Fruit fly (Drosophila melanogaster) whole organism, embryonic: Measurements from ENCODE around the gene Nubp1.

Experiments used
- Adf1 ChIP-seq: fragments of 200-800 bp; sonication (Bioruptor generic); IDR thresholded peaks from 2 replicates; pipeline ENCODE4 v1.3.6; 2022; ENCODE audit warnings: missing biosample characterization, missing genetic modification characterization
- CG10462 ChIP-seq: fragments of 200-800 bp; sonication (Bioruptor generic); optimal IDR thresholded peaks from 2 replicates; lab custom pipeline; 2016; ENCODE audit warnings: missing biosample characterization, missing genetic modification characterization
- CG10654 ChIP-seq: fragments of 200-800 bp; sonication (Bioruptor generic); optimal IDR thresholded peaks from 2 replicates; lab custom pipeline; 2016; ENCODE audit warnings: missing biosample characterization, missing genetic modification characterization
- CG10979 ChIP-seq: fragments of 200-800 bp; sonication (Bioruptor generic); optimal IDR thresholded peaks from 2 replicates; lab custom pipeline; 2018; ENCODE audit warnings: missing biosample characterization, mild to moderate bottlenecking, missing genetic modification characterization, moderate library complexity
- CG11093 ChIP-seq: fragments of 200-800 bp; sonication (Bioruptor generic); IDR thresholded peaks from 3 replicates; pipeline ENCODE4 v1.3.6; 2022; ENCODE audit warnings: missing biosample characterization, missing genetic modification characterization
- CG11695 ChIP-seq: fragments of 200-800 bp; sonication (Bioruptor generic); IDR thresholded peaks from 3 replicates; pipeline ENCODE4 v1.3.6; 2022; ENCODE audit warnings: missing biosample characterization, missing genetic modification characterization
- CG12391 ChIP-seq: fragments of 200-800 bp; sonication (Bioruptor generic); optimal IDR thresholded peaks from 3 replicates; lab custom pipeline; 2018; ENCODE audit warnings: missing biosample characterization, mild to moderate bottlenecking, missing genetic modification characterization, moderate library complexity
- CG12942 ChIP-seq: fragments of 200-800 bp; sonication (Bioruptor generic); optimal IDR thresholded peaks from 3 replicates; lab custom pipeline; 2016; ENCODE audit warnings: missing biosample characterization, missing genetic modification characterization
- CG14050 ChIP-seq: fragments of 200-800 bp; sonication (Bioruptor generic); IDR thresholded peaks from 3 replicates; pipeline ENCODE4 v1.3.6; 2022; ENCODE audit warnings: missing biosample characterization, missing genetic modification characterization
- CG30403 ChIP-seq: fragments of 200-800 bp; sonication (Bioruptor generic); optimal IDR thresholded peaks from 3 replicates; lab custom pipeline; 2016; ENCODE audit warnings: missing biosample characterization, missing genetic modification characterization
- CG4820 ChIP-seq: fragments of 200-800 bp; sonication (Bioruptor generic); optimal IDR thresholded peaks from 3 replicates; lab custom pipeline; 2016; ENCODE audit warnings: missing biosample characterization, missing genetic modification characterization
- CG8388 ChIP-seq: fragments of 200-800 bp; sonication (Bioruptor generic); optimal IDR thresholded peaks from 2 replicates; lab custom pipeline; 2019; ENCODE audit warnings: missing biosample characterization, mild to moderate bottlenecking, missing genetic modification characterization, moderate library complexity
- CG9876 ChIP-seq: fragments of 200-800 bp; sonication (Bioruptor generic); optimal IDR thresholded peaks from 2 replicates; lab custom pipeline; 2016; ENCODE audit warnings: missing biosample characterization, missing genetic modification characterization
- CG9932 ChIP-seq: fragments of 200-800 bp; sonication (Bioruptor generic); IDR thresholded peaks from 2 replicates; pipeline ENCODE4 v1.3.6; 2022; ENCODE audit warnings: missing biosample characterization, missing genetic modification characterization
- Deaf1 ChIP-seq: fragments of 200-800 bp; optimal IDR thresholded peaks from 3 replicates; lab custom pipeline; 2019; ENCODE audit warnings: missing biosample characterization, mild to moderate bottlenecking, missing genetic modification characterization, moderate library complexity
- Ets65A ChIP-seq: fragments of 200-800 bp; sonication (Bioruptor generic); peaks from one replicate; lab custom pipeline; 2016; ENCODE audit warnings: missing biosample characterization, missing genetic modification characterization
- Gug ChIP-seq: fragments of 200-800 bp; sonication (Bioruptor generic); IDR thresholded peaks from 4 replicates; pipeline ENCODE4 v1.3.6; 2022; ENCODE audit warnings: missing biosample characterization, missing genetic modification characterization
- H15 ChIP-seq: fragments of 200-800 bp; sonication (Bioruptor generic); IDR thresholded peaks from 3 replicates; pipeline ENCODE4 v1.3.6; 2022; ENCODE audit warnings: missing biosample characterization, missing genetic modification characterization
- HmgZ ChIP-seq: fragments of 200-800 bp; sonication (Bioruptor generic); optimal IDR thresholded peaks from 2 replicates; lab custom pipeline; 2018; ENCODE audit warnings: missing biosample characterization, mild to moderate bottlenecking, missing genetic modification characterization
- Hmr ChIP-seq: fragments of 200-800 bp; sonication (Bioruptor generic); optimal IDR thresholded peaks from 3 replicates; lab custom pipeline; 2017; ENCODE audit warnings: mild to moderate bottlenecking, missing biosample characterization, missing genetic modification reagents, missing genetic modification characterization
- Hr3 ChIP-seq: fragments of 200-800 bp; sonication (Bioruptor generic); optimal IDR thresholded peaks from 3 replicates; lab custom pipeline; 2016; ENCODE audit warnings: missing biosample characterization, missing genetic modification characterization
- Hr51 ChIP-seq, 2 experiments: fragments of 200-800 bp; sonication (Bioruptor generic); optimal IDR thresholded peaks; 2 replicates in 1 of 2; 3 replicates in 1 of 2; lab custom pipeline; 2016 to 2018; ENCODE audit warnings: missing biosample characterization in 2 of 2, missing genetic modification characterization in 2 of 2, mild to moderate bottlenecking in 1 of 2, moderate library complexity in 1 of 2
- Hr78 ChIP-seq, 2 experiments: fragments of 200-800 bp in 1 of 2; fragments of >200 bp in 1 of 2; sonication (Bioruptor generic) in 1 of 2; optimal IDR thresholded peaks; 2 replicates each; lab custom pipeline; 2017 to 2019; ENCODE audit warnings: missing biosample characterization in 2 of 2, missing genetic modification characterization in 2 of 2, mild to moderate bottlenecking in 1 of 2, moderate library complexity in 1 of 2
- Hsf ChIP-seq: fragments of 200-800 bp; sonication (Bioruptor generic); optimal IDR thresholded peaks from 3 replicates; lab custom pipeline; 2016; ENCODE audit warnings: missing biosample characterization, missing genetic modification characterization
- Mad ChIP-seq: fragments of 200-800 bp; sonication (Bioruptor generic); optimal IDR thresholded peaks from 2 replicates; lab custom pipeline; 2016; ENCODE audit warnings: missing biosample characterization, missing genetic modification characterization
- Med ChIP-seq: fragments of 200-800 bp; sonication (Bioruptor generic); peaks from one replicate; lab custom pipeline; 2016; ENCODE audit warnings: missing biosample characterization, missing genetic modification characterization, mild to moderate bottlenecking, inconsistent platforms, moderate library complexity
- NK7.1 ChIP-seq: fragments of 200-800 bp; sonication (Bioruptor generic); optimal IDR thresholded peaks from 3 replicates; lab custom pipeline; 2016; ENCODE audit warnings: missing biosample characterization, missing genetic modification characterization
- Nf-YB ChIP-seq: fragments of 200-800 bp; sonication (Bioruptor generic); optimal IDR thresholded peaks from 3 replicates; lab custom pipeline; 2019; ENCODE audit warnings: missing biosample characterization, mild to moderate bottlenecking, missing genetic modification characterization, moderate library complexity
- NfI ChIP-seq: fragments of 200-800 bp; sonication (Bioruptor generic); optimal IDR thresholded peaks from 3 replicates; lab custom pipeline; 2018; ENCODE audit warnings: missing biosample characterization, mild to moderate bottlenecking, missing genetic modification characterization, moderate library complexity
- Oli ChIP-seq: fragments of 200-800 bp; sonication (Bioruptor generic); optimal IDR thresholded peaks from 2 replicates; lab custom pipeline; 2018; ENCODE audit warnings: missing biosample characterization, mild to moderate bottlenecking, missing genetic modification characterization, moderate library complexity
- Ravus ChIP-seq: fragments of 200-800 bp; sonication (Bioruptor generic); IDR thresholded peaks from 2 replicates; pipeline ENCODE4 v1.3.6; 2022; ENCODE audit warnings: missing biosample characterization, missing genetic modification characterization
- Ssrp ChIP-seq: fragments of 200-800 bp; sonication (Bioruptor generic); optimal IDR thresholded peaks from 2 replicates; lab custom pipeline; 2018; ENCODE audit warnings: missing biosample characterization, mild to moderate bottlenecking, missing genetic modification characterization, moderate library complexity
- Vsx1 ChIP-seq: fragments of 200-800 bp; sonication (Bioruptor generic); optimal IDR thresholded peaks from 2 replicates; lab custom pipeline; 2017; ENCODE audit warnings: missing biosample characterization, mild to moderate bottlenecking, missing genetic modification characterization, missing genetic modification reagents
- bsh ChIP-seq, 2 experiments: fragments of 200-800 bp; sonication (Bioruptor generic); optimal IDR thresholded peaks; 2 replicates each; lab custom pipeline; 2017 to 2018; ENCODE audit warnings: mild to moderate bottlenecking in 2 of 2, missing biosample characterization in 2 of 2, missing genetic modification characterization in 2 of 2, moderate library complexity in 1 of 2
- caup ChIP-seq: fragments of 200-800 bp; sonication (Bioruptor generic); optimal IDR thresholded peaks from 3 replicates; lab custom pipeline; 2017; ENCODE audit warnings: missing biosample characterization, mild to moderate bottlenecking, missing genetic modification characterization, moderate library complexity; ENCODE audit not compliant: severe bottlenecking
- dmrt99B ChIP-seq: fragments of 200-800 bp; sonication (Bioruptor generic); optimal IDR thresholded peaks from 2 replicates; lab custom pipeline; 2018; ENCODE audit warnings: missing biosample characterization, mild to moderate bottlenecking, missing genetic modification characterization, moderate library complexity
- fd102C ChIP-seq: fragments of 200-800 bp; sonication (Bioruptor generic); optimal IDR thresholded peaks from 2 replicates; lab custom pipeline; 2018; ENCODE audit warnings: missing biosample characterization, mild to moderate bottlenecking, missing genetic modification characterization, moderate library complexity
- gcm ChIP-seq: fragments of 200-800 bp; sonication (Bioruptor generic); optimal IDR thresholded peaks from 2 replicates; lab custom pipeline; 2019; ENCODE audit warnings: missing biosample characterization, mild to moderate bottlenecking, missing genetic modification characterization, moderate library complexity
- gcm2 ChIP-seq: fragments of 200-800 bp; sonication (Bioruptor generic); optimal IDR thresholded peaks from 2 replicates; lab custom pipeline; 2016; ENCODE audit warnings: missing biosample characterization, missing genetic modification characterization
- ken ChIP-seq: fragments of 200-800 bp; sonication (Bioruptor generic); IDR thresholded peaks from 3 replicates; pipeline ENCODE4 v1.3.6; 2022; ENCODE audit warnings: missing biosample characterization, missing genetic modification characterization
- lmd ChIP-seq: fragments of 200-800 bp; sonication (Bioruptor generic); IDR thresholded peaks from 2 replicates; pipeline ENCODE4 v1.3.6; 2022; ENCODE audit warnings: missing biosample characterization, missing genetic modification characterization
- mam ChIP-seq: fragments of 200-800 bp; sonication (Bioruptor generic); optimal IDR thresholded peaks from 3 replicates; lab custom pipeline; 2016; ENCODE audit warnings: missing biosample characterization, missing genetic modification characterization
- odd ChIP-seq: fragments of 200-800 bp; sonication (Bioruptor generic); optimal IDR thresholded peaks from 2 replicates; lab custom pipeline; 2017; ENCODE audit warnings: missing biosample characterization, mild to moderate bottlenecking, missing genetic modification characterization
- psq ChIP-seq: fragments of 200-800 bp; sonication (Bioruptor generic); optimal IDR thresholded peaks from 2 replicates; lab custom pipeline; 2017; ENCODE audit warnings: missing biosample characterization, missing genetic modification characterization
- sens-2 ChIP-seq: fragments of 200-800 bp; sonication (Bioruptor generic); IDR thresholded peaks from 2 replicates; pipeline ENCODE4 v1.3.6; 2022; ENCODE audit warnings: missing biosample characterization, missing genetic modification characterization
- sqz ChIP-seq: fragments of 200-800 bp; sonication (Bioruptor generic); optimal IDR thresholded peaks from 3 replicates; lab custom pipeline; 2018; ENCODE audit warnings: missing biosample characterization, mild to moderate bottlenecking, missing genetic modification characterization
- ttk ChIP-seq: fragments of 200-800 bp; sonication (Bioruptor generic); IDR thresholded peaks from 2 replicates; pipeline ENCODE4 v2.1.2; 2022; ENCODE audit warnings: missing biosample characterization, missing genetic modification characterization
- vvl ChIP-seq: fragments of 200-800 bp; sonication (Bioruptor generic); IDR thresholded peaks from 2 replicates; pipeline ENCODE4 v1.3.6; 2022; ENCODE audit warnings: missing biosample characterization, missing genetic modification characterization
- wor ChIP-seq: fragments of 200-800 bp; sonication (Bioruptor generic); IDR thresholded peaks from 2 replicates; pipeline ENCODE4 v1.3.6; 2022; ENCODE audit warnings: missing biosample characterization, missing genetic modification characterization
- zf30C ChIP-seq: fragments of 200-800 bp; sonication (Bioruptor generic); optimal IDR thresholded peaks from 3 replicates; lab custom pipeline; 2018; ENCODE audit warnings: missing biosample characterization, mild to moderate bottlenecking, missing genetic modification characterization

Gene Nubp1

dm6 chr2L:16709693-16710092 is 22.7 kb upstream of the Nubp1 start (continued):
- TF ChIP-seq sens-2 (GFP tag; lab: Robert Waterston, UW) (peak; percentile 67), mam (GFP tag; lab: Kevin White, UChicago) (peak; percentile 5), Med (peak; percentile 47), dmrt99B (tag; lab: Kevin White, UChicago) (peak; percentile 67), Oli (tag; lab: Kevin White, UChicago) (peak; percentile 79), CG10462 (GFP tag; lab: Kevin White, UChicago) (peak; percentile 4), caup (GFP tag; lab: Kevin White, UChicago) (peak; percentile 57), ttk (GFP tag; lab: Robert Waterston, UW) (peak; percentile 83), CG11093 (GFP tag; lab: Robert Waterston, UW) (no peak), CG11695 (GFP tag; lab: Robert Waterston, UW) (peak; percentile 53; the same call in 2 of the 3 replicates), CG10979 (peak; percentile 50), NfI (GFP tag; lab: Kevin White, UChicago) (peak; percentile 71), CG9932 (GFP tag; lab: Robert Waterston, UW) (peak; percentile 74), Hmr (GFP tag; lab: Kevin White, UChicago) (peak; percentile 64), ken (GFP tag; lab: Robert Waterston, UW) (peak; percentile 69; the same call in 2 of the 3 replicates), Mad (GFP tag; lab: Kevin White, UChicago) (no peak), CG9876 (GFP tag; lab: Kevin White, UChicago) (no peak), Hr78 (GFP tag; optimal IDR thresholded peaks at IDR 0.05; lab: Kevin White, UChicago) (peak in 1 of 2 experiments; percentile 16), Gug (GFP tag; lab: Robert Waterston, UW) (no peak), CG8388 (GFP tag; lab: Kevin White, UChicago) (peak; percentile 69), Ssrp (tag; lab: Kevin White, UChicago) (peak; percentile 72), NK7.1 (no peak), bsh (GFP tag; optimal IDR thresholded peaks at IDR 0.05; lab: Kevin White, UChicago) (peak in 1 of 2 experiments; percentile 88), vvl (GFP tag; lab: Robert Waterston, UW) (peak; percentile 86), HmgZ (tag; lab: Kevin White, UChicago) (peak; percentile 24), CG10654 (GFP tag; lab: Kevin White, UChicago) (no peak), lmd (GFP tag; lab: Robert Waterston, UW) (peak; percentile 81), Hsf (GFP tag; lab: Kevin White, UChicago) (peak; percentile 48), Vsx1 (GFP tag; lab: Kevin White, UChicago) (peak; percentile 46), zf30C (GFP tag; lab: Kevin White, UChicago) (peak; percentile 13), H15 (GFP tag; lab: Robert Waterston, UW) (no peak), CG14050 (GFP tag; lab: Robert Waterston, UW) (peak; percentile 70), sqz (GFP tag; lab: Kevin White, UChicago) (no peak), CG12942 (GFP tag; lab: Kevin White, UChicago) (peak; percentile 44), CG30403 (GFP tag; lab: Kevin White, UChicago) (peak; percentile 79), gcm2 (GFP tag; lab: Kevin White, UChicago) (no peak), Nf-YB (GFP tag; lab: Kevin White, UChicago) (peak; percentile 55), CG4820 (GFP tag; lab: Kevin White, UChicago) (peak; percentile 55), Deaf1 (tag; lab: Kevin White, UChicago) (peak; percentile 59), CG12391 (peak; percentile 85), Hr51 (GFP tag; optimal IDR thresholded peaks at IDR 0.05; lab: Kevin White, UChicago) (peak in 1 of 2 experiments; percentile 85), Adf1 (GFP tag; lab: Robert Waterston, UW) (peak; percentile 42; the same call in 1 of the 2 replicates), Ravus (GFP tag; lab: Robert Waterston, UW) (peak; percentile 60), gcm (GFP tag; lab: Kevin White, UChicago) (peak; percentile 71), Hr3 (GFP tag; lab: Kevin White, UChicago) (peak; percentile 64), Ets65A (GFP tag; lab: Kevin White, UChicago) (peak; percentile 86), psq (GFP tag; lab: Kevin White, UChicago) (peak; percentile 11), fd102C (GFP tag; lab: Kevin White, UChicago) (no peak), odd (GFP tag; lab: Kevin White, UChicago) (peak; percentile 22), wor (GFP tag; lab: Robert Waterston, UW) (peak; percentile 61)
